Worm (Caenorhabditis elegans) whole organism, L2 larva: Measurements from ENCODE around the gene C56E6.2.

Source experiments
- C34F6.9 ChIP-seq: fragments of 150-350 bp; optimal IDR thresholded peaks from 2 replicates; lab custom pipeline; 2014; ENCODE audit warnings: missing biosample characterization, missing genetic modification characterization
- F13H6.1 ChIP-seq: sonication (generic microtip); optimal IDR thresholded peaks from 2 replicates; lab custom pipeline; 2016; ENCODE audit warnings: missing genetic modification characterization, missing compliant biosample characterization
- R02D3.7 ChIP-seq: fragments of 150-350 bp; optimal IDR thresholded peaks from 2 replicates; lab custom pipeline; 2014; ENCODE audit warnings: missing biosample characterization, missing genetic modification characterization
- Y55F3AM.14 ChIP-seq: fragments of 200-800 bp; sonication (Bioruptor generic); optimal IDR thresholded peaks from 2 replicates; lab custom pipeline; 2018; ENCODE audit warnings: mild to moderate bottlenecking, missing genetic modification characterization, missing compliant biosample characterization
- ZK546.5 ChIP-seq: sonication (generic microtip); optimal IDR thresholded peaks from 2 replicates; lab custom pipeline; 2017; ENCODE audit warnings: missing biosample characterization, missing genetic modification characterization
- aly-2 ChIP-seq: fragments of 150-350 bp; optimal IDR thresholded peaks from 2 replicates; lab custom pipeline; 2014; ENCODE audit warnings: missing biosample characterization, missing genetic modification characterization
- ama-1 ChIP-seq: fragments of 150-350 bp; optimal IDR thresholded peaks from 2 replicates; lab custom pipeline; 2018; ENCODE audit warnings: inconsistent platforms
- blmp-1 ChIP-seq: sonication (generic microtip); optimal IDR thresholded peaks from 2 replicates; lab custom pipeline; 2017; ENCODE audit warnings: missing genetic modification characterization, mild to moderate bottlenecking, missing compliant biosample characterization, antibody characterized with exemption, moderate library complexity; ENCODE audit not compliant: insufficient read depth
- elt-3 ChIP-seq: sonication (generic microtip); optimal IDR thresholded peaks from 2 replicates; lab custom pipeline; 2017; ENCODE audit warnings: missing biosample characterization, missing genetic modification characterization
- fos-1 ChIP-seq: fragments of 150-350 bp; optimal IDR thresholded peaks from 2 replicates; lab custom pipeline; 2014; ENCODE audit warnings: missing biosample characterization, missing genetic modification characterization
- gmeb-1 ChIP-seq: fragments of 150-350 bp; optimal IDR thresholded peaks from 2 replicates; lab custom pipeline; 2014; ENCODE audit warnings: missing biosample characterization, missing genetic modification characterization
- lin-11 ChIP-seq: fragments of 150-350 bp; sonication (generic microtip); optimal IDR thresholded peaks from 2 replicates; lab custom pipeline; 2014; ENCODE audit warnings: missing biosample characterization, missing genetic modification characterization, inconsistent platforms, mixed read lengths
- lsy-2 ChIP-seq, 2 experiments: fragments of 150-350 bp in 1 of 2; sonication (generic microtip) in 1 of 2; optimal IDR thresholded peaks; 2 replicates each; lab custom pipeline; 2014 to 2017; ENCODE audit warnings: missing biosample characterization in 2 of 2, missing genetic modification characterization in 2 of 2
- nhr-10 ChIP-seq: sonication (generic microtip); optimal IDR thresholded peaks from 2 replicates; lab custom pipeline; 2017; ENCODE audit warnings: missing biosample characterization, missing genetic modification characterization
- nhr-11 ChIP-seq: fragments of 150-350 bp; optimal IDR thresholded peaks from 2 replicates; lab custom pipeline; 2014; ENCODE audit warnings: missing biosample characterization, missing genetic modification characterization
- nhr-12 ChIP-seq: fragments of 150-350 bp; optimal IDR thresholded peaks from 2 replicates; lab custom pipeline; 2014; ENCODE audit warnings: missing biosample characterization, missing genetic modification characterization
- nhr-129 ChIP-seq: fragments of 150-350 bp; optimal IDR thresholded peaks from 2 replicates; lab custom pipeline; 2014; ENCODE audit warnings: missing biosample characterization, missing genetic modification characterization
- nhr-25 ChIP-seq: fragments of 150-350 bp; sonication (generic microtip); optimal IDR thresholded peaks from 3 replicates; lab custom pipeline; 2014; ENCODE audit warnings: missing biosample characterization, missing genetic modification characterization
- nhr-6 ChIP-seq: fragments of 150-350 bp; optimal IDR thresholded peaks from 2 replicates; lab custom pipeline; 2014; ENCODE audit warnings: missing biosample characterization, missing genetic modification characterization
- nhr-77 ChIP-seq: fragments of 150-350 bp; optimal IDR thresholded peaks from 2 replicates; lab custom pipeline; 2014; ENCODE audit warnings: missing biosample characterization, missing genetic modification characterization
- skn-1 ChIP-seq: sonication (generic microtip); optimal IDR thresholded peaks from 2 replicates; lab custom pipeline; 2017; ENCODE audit warnings: missing biosample characterization, missing genetic modification characterization
- sma-3 ChIP-seq: sonication (generic microtip); optimal IDR thresholded peaks from 2 replicates; lab custom pipeline; 2016; ENCODE audit warnings: missing genetic modification reagents, missing genetic modification characterization, missing compliant biosample characterization
- sma-9 ChIP-seq, 2 experiments: fragments of 150-350 bp in 1 of 2; sonication (generic microtip) in 1 of 2; optimal IDR thresholded peaks; 2 replicates each; lab custom pipeline; 2014 to 2016; ENCODE audit warnings: missing genetic modification characterization in 2 of 2, mild to moderate bottlenecking in 1 of 2, missing biosample characterization in 1 of 2, missing compliant biosample characterization in 1 of 2, missing genetic modification reagents in 1 of 2, moderate library complexity in 1 of 2
- snpc-4 ChIP-seq: fragments of 150-350 bp; optimal IDR thresholded peaks from 2 replicates; lab custom pipeline; 2014; ENCODE audit warnings: missing biosample characterization, missing genetic modification characterization
- unc-55 ChIP-seq: fragments of 150-350 bp; sonication (generic microtip); optimal IDR thresholded peaks from 3 replicates; lab custom pipeline; 2014; ENCODE audit warnings: missing biosample characterization, missing genetic modification reagents, missing genetic modification characterization
- zag-1 ChIP-seq: fragments of 150-350 bp; optimal IDR thresholded peaks from 2 replicates; lab custom pipeline; 2014; ENCODE audit warnings: missing biosample characterization, missing genetic modification characterization
- ztf-1 ChIP-seq: fragments of 200-800 bp; sonication (Bioruptor generic); conservative IDR thresholded peaks from 2 replicates; pipeline ENCODE4 v1.3.6; 2022; ENCODE audit warnings: missing genetic modification characterization, missing compliant biosample characterization
- ztf-4 ChIP-seq: fragments of 150-350 bp; optimal IDR thresholded peaks from 2 replicates; lab custom pipeline; 2014; ENCODE audit warnings: missing biosample characterization, missing genetic modification characterization

Gene C56E6.2

ce11 chrII:6544842-6545410, 20.2 kb downstream of the C56E6.2 start, which contains the start of gene lron-15:
lron-15 (minus strand) TSS chrII:6544892.
- TF ChIP-seq nhr-11 (tag; lab: Kevin White, UChicago) (no peak), snpc-4 (no peak), fos-1 (tag; lab: Kevin White, UChicago) (no peak)

- TF ChIP-seq nhr-77 (tag; lab: Kevin White, UChicago): no peak
- no peak for TF ChIP-seq lsy-2 (tag; optimal IDR thresholded peaks at IDR 0.05; lab: Kevin White, UChicago)
- no peak for TF ChIP-seq ztf-4 (tag; lab: Kevin White, UChicago)
- TF ChIP-seq R02D3.7 (tag; lab: Kevin White, UChicago): no peak
Observed at ce11 chrII:6554677-6555076, 29.9 kb downstream of the C56E6.2 start, which contains the start of gene wrn-1. wrn-1 (plus strand) TSS chrII:6554977.

ce11 chrII:6558887-6559286, 34.2 kb downstream of the C56E6.2 start:
- no peak for TF ChIP-seq aly-2 (tag; lab: Kevin White, UChicago)
- no peak for TF ChIP-seq gmeb-1 (tag; lab: Kevin White, UChicago)
- TF ChIP-seq sma-3 (GFP tag; lab: Kevin White, UChicago): no peak
- no peak for TF ChIP-seq ZK546.5 (tag; lab: Kevin White, UChicago)
- no peak for TF ChIP-seq nhr-10 (tag; lab: Kevin White, UChicago)
- no peak for TF ChIP-seq Y55F3AM.14 (GFP tag; lab: Kevin White, UChicago)
- TF ChIP-seq, all 48 proteins: peak for 0

ce11 chrII:6560291-6560690, 35.6 kb downstream of the C56E6.2 start:
- peak; percentile 27 for TF ChIP-seq nhr-129 (tag; lab: Kevin White, UChicago)
- peak; percentile 51 for TF ChIP-seq ama-1 (lab: Kevin White, UChicago)
- TF ChIP-seq blmp-1 (tag; lab: Kevin White, UChicago): no peak
- TF ChIP-seq C34F6.9 (tag; lab: Kevin White, UChicago): no peak

DNA sequence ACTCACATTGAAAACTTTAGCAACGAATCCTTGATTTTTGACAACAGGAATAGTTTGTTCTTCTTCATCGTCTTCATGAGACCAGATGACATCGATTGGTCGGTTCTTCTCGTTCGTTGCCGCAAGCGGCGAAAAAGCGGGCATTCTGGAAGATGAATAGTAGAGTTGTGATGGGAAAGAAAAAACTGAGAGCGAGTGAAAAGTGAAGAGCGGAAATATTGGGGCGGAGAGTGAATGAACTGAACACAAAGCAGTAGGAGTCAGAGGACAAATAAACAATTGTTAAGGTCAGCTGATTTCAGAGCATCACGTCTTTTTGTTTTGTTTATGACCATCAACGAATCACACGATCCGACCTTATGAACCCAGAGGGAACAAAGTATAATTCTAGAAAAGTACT, 36.6 kb downstream of the C56E6.2 start, which contains the start of gene F18C5.10:
Gene F18C5.10, minus strand, starts transcription at position 145 of the 400 bp plus-strand sequence.
- TF ChIP-seq nhr-12 (tag; lab: Kevin White, UChicago): no peak
- peak; percentile 74 for TF ChIP-seq nhr-129 (tag; lab: Kevin White, UChicago)
- TF ChIP-seq lsy-2 (tag; optimal IDR thresholded peaks at IDR 0.05; lab: Kevin White, UChicago): peak in 1 of 2 experiments; percentile 9
- TF ChIP-seq unc-55 (GFP tag; lab: Kevin White, UChicago): no peak
- peak; percentile 60 for TF ChIP-seq ama-1 (lab: Kevin White, UChicago)
- TF ChIP-seq nhr-11 (tag; lab: Kevin White, UChicago): no peak
- TF ChIP-seq R02D3.7 (tag; lab: Kevin White, UChicago): no peak

- TF ChIP-seq sma-9 (GFP tag; optimal IDR thresholded peaks at IDR 0.05; lab: Kevin White, UChicago): peak; percentile 24
- no peak for TF ChIP-seq sma-9 (tag; optimal IDR thresholded peaks at IDR 0.05; lab: Kevin White, UChicago)
- peak; percentile 17 for TF ChIP-seq nhr-6
- peak; percentile 29 for TF ChIP-seq fos-1 (tag; lab: Kevin White, UChicago)
- no peak for TF ChIP-seq zag-1
- peak in 1 of 2 experiments; percentile 9 for TF ChIP-seq lsy-2 (tag; optimal IDR thresholded peaks at IDR 0.05; lab: Kevin White, UChicago)
- TF ChIP-seq blmp-1 (tag; lab: Kevin White, UChicago): peak; percentile 94
- peak; percentile 72 for TF ChIP-seq nhr-25 (tag; lab: Kevin White, UChicago)
- TF ChIP-seq R02D3.7 (tag; lab: Kevin White, UChicago): no peak
- TF ChIP-seq lin-11: no peak
- TF ChIP-seq C34F6.9 (tag; lab: Kevin White, UChicago): no peak
- no peak for TF ChIP-seq ztf-1 (GFP tag; lab: Robert Waterston, UW)
- TF ChIP-seq skn-1 (tag; lab: Kevin White, UChicago): no peak
- no peak for TF ChIP-seq snpc-4
- peak; percentile 35 for TF ChIP-seq Y55F3AM.14 (GFP tag; lab: Kevin White, UChicago)
- no peak for TF ChIP-seq aly-2 (tag; lab: Kevin White, UChicago)
- peak; percentile 9 for TF ChIP-seq F13H6.1 (tag; lab: Kevin White, UChicago)
- no peak for TF ChIP-seq gmeb-1 (tag; lab: Kevin White, UChicago)
- no peak for TF ChIP-seq elt-3 (tag; lab: Kevin White, UChicago)
- peak; percentile 56 for TF ChIP-seq sma-3 (GFP tag; lab: Kevin White, UChicago)
- no peak for TF ChIP-seq ZK546.5 (tag; lab: Kevin White, UChicago)
Observed at ce11 chrII:6562203-6562867, 37.6 kb downstream of the C56E6.2 start.
